Worm (Caenorhabditis elegans): ENCODE measurements around the gene F09F9.2.

F09F9.2 gene

DNA sequence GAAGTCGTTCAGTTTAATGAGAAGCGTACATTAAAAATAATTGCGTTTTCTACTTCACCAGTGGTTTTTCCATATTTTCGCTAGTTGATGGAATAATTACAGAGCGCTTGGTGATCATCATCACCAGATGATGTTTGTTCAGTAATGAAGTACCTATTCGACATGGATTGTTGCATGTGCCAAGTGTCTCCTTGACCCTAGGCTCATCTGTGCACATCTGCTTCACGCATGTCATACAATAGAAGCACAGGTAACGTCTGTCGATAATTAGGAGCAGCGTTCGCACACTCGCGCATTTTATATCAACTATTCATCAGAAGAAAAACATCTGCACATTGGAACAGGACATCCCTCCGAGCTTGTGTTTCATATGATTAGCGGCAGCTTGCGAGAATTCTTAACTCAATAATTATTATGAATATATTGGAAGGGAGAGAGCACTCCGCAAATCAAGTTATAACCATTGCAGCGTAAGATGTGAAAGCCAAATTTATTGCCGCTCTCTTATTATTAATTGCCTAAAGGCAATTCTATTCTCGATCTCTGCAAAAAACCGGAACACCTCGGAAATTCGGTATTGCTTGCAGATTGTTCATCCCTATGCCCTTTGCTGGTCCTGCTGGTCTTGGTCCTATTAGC, 14.0 kb upstream of the F09F9.2 start (continued):
- TF ChIP-seq daf-16 (GFP tag; optimal IDR thresholded peaks at IDR 0.05) (no peak), daf-16 (tag; optimal IDR thresholded peaks at IDR 0.05) (no peak), ces-1 (GFP tag; optimal IDR thresholded peaks at IDR 0.05) (no peak)

DNA sequence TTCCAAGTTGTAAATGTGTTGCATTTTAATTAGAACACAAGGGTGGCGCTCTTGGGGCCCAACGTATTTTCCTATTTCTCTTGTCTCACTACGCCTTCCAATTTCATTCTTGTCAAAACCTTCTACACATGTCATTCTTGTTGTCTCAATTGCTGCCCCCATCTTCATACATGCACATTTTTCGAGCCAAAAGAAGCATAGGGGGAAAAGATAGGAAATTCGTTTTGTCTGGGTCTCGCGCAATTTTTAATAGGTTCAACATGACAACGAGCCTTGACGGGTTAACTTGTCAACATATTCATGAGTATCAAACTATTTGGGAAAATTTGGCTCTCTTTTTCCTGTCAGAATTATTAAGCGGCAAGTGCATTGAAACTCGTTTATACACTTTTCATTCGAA, 12.1 kb upstream of the F09F9.2 start:
- TF ChIP-seq F10B5.3 (tag; optimal IDR thresholded peaks at IDR 0.05) (no peak), nhr-111 (GFP tag; optimal IDR thresholded peaks at IDR 0.05) (no peak), ztf-7 (tag; optimal IDR thresholded peaks at IDR 0.05) (no peak), dmd-9 (GFP tag; IDR thresholded peaks at IDR 0.05) (no peak), Y48G9A.11 (GFP tag; IDR thresholded peaks at IDR 0.05) (no peak), gei-8 (GFP tag; optimal IDR thresholded peaks at IDR 0.05) (no peak), mdt-29 (GFP tag; IDR thresholded peaks at IDR 0.05) (no peak), mxl-3 (GFP tag; optimal IDR thresholded peaks at IDR 0.05) (no peak), unc-130 (GFP tag; optimal IDR thresholded peaks at IDR 0.05) (no peak), mep-1 (tag; optimal IDR thresholded peaks at IDR 0.05) (no peak), nhr-41 (GFP tag; IDR thresholded peaks at IDR 0.05) (no peak), lir-3 (tag; optimal IDR thresholded peaks at IDR 0.05) (no peak), saeg-2 (GFP tag; IDR thresholded peaks at IDR 0.05) (no peak), zip-2 (tag; optimal IDR thresholded peaks at IDR 0.05) (no peak), egl-27 (tag; optimal IDR thresholded peaks at IDR 0.05) (no peak), duxl-1 (tag; optimal IDR thresholded peaks at IDR 0.05; ENCODE audit: poor library complexity) (no peak), F44E2.7 (GFP tag; IDR thresholded peaks at IDR 0.05) (no peak)

DNA sequence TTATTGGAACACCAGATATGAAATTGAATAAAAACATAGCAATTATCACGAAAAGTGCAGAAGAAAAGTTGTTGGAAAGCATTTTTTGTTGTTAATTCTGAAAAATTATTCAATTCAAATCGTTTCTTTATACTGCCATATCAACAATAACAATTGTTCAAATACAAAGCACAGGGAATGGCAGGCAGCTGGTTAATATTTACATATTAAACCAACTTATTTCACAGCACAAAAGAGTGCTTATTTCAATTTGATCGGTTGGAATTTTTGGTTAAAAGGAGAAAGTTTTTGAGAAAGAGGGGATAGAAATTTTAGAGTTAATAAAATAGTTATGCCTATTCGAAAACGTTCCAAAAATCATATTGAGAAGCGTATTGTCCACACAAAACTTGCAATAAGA, 9.7 kb upstream of the F09F9.2 start, which contains the start of gene F09F9.3:
Gene F09F9.3, minus strand, starts transcription at position 101 of the 400 bp plus-strand sequence.
- no peak for TF ChIP-seq aly-2 (tag; optimal IDR thresholded peaks at IDR 0.05)
- no peak for TF ChIP-seq set-16 (GFP tag; IDR thresholded peaks at IDR 0.05)
- no peak for TF ChIP-seq madf-5 (GFP tag; IDR thresholded peaks at IDR 0.05)
- TF ChIP-seq daf-16 (GFP tag; optimal IDR thresholded peaks at IDR 0.05) = no peak
- no peak for TF ChIP-seq daf-16 (tag; optimal IDR thresholded peaks at IDR 0.05)
- TF ChIP-seq lir-3 (tag; optimal IDR thresholded peaks at IDR 0.05) = no peak
- no peak for TF ChIP-seq ceh-32 (tag; optimal IDR thresholded peaks at IDR 0.05; ENCODE audit: poor library complexity)
- TF ChIP-seq F26F4.8 (GFP tag; conservative IDR thresholded peaks at IDR 0.05) = no peak
- no peak for TF ChIP-seq zip-11 (GFP tag; IDR thresholded peaks at IDR 0.05)
- no peak for TF ChIP-seq mxl-3 (GFP tag; optimal IDR thresholded peaks at IDR 0.05)
- TF ChIP-seq hif-1 (tag; optimal IDR thresholded peaks at IDR 0.05) = no peak
- no peak for TF ChIP-seq zag-1 (tag; optimal IDR thresholded peaks at IDR 0.05)
- no peak for TF ChIP-seq ztf-7 (tag; optimal IDR thresholded peaks at IDR 0.05)
- no peak for TF ChIP-seq Y75B8A.6 (GFP tag; IDR thresholded peaks at IDR 0.05)
- TF ChIP-seq T26A8.4 (GFP tag; IDR thresholded peaks at IDR 0.05) = no peak
- TF ChIP-seq attf-4 (tag; optimal IDR thresholded peaks at IDR 0.05) = no peak
- TF ChIP-seq skn-1 (tag; optimal IDR thresholded peaks at IDR 0.05) = no peak

DNA sequence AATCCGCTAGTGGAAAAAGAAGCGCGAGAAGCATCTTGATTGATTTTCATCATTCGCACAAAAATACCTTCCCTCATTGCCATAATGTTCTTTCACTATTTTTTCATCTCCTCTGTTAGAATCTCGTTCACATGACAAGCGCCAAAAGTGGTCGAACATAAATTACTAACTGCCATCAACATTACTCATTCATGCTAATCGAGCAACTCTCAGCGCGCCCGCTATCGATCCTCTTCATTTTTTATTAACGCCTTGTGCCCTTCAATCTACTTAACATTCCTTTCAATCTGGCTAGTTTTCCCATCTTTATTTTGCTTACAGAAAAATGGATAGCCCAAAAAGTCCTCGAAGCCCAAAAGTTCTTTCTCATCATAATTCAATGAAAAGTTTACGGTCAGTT, 6.4 kb upstream of the F09F9.2 start, which contains the start of gene F09F9.5:
Gene F09F9.5, plus strand, starts transcription at position 301 of the 400 bp plus-strand sequence.
- no peak for TF ChIP-seq nhr-77 (tag; optimal IDR thresholded peaks at IDR 0.05)
- no peak for TF ChIP-seq hif-1 (tag; optimal IDR thresholded peaks at IDR 0.05)
- no peak for TF ChIP-seq vab-7 (GFP tag; IDR thresholded peaks at IDR 0.05)
- no peak for TF ChIP-seq nhr-10 (tag; optimal IDR thresholded peaks at IDR 0.05)
- TF ChIP-seq dve-1 (tag; optimal IDR thresholded peaks at IDR 0.05; ENCODE audit: insufficient read depth) = no peak
- TF ChIP-seq gei-8 (GFP tag; optimal IDR thresholded peaks at IDR 0.05) = no peak
- TF ChIP-seq mdt-29 (GFP tag; IDR thresholded peaks at IDR 0.05) = no peak
- no peak for TF ChIP-seq saeg-2 (GFP tag; IDR thresholded peaks at IDR 0.05)
- TF ChIP-seq mes-2 (tag; optimal IDR thresholded peaks at IDR 0.05; ENCODE audit: poor library complexity, severe bottlenecking) = no peak
- TF ChIP-seq zfp-2 (tag; optimal IDR thresholded peaks at IDR 0.05) = no peak

Measured in whole organism, L4 larva.